Fruit fly (Drosophila melanogaster) whole organism, embryonic: ENCODE results near the gene CG7739.
A peak's percentile ranks its signal among the peaks of the same experiment; 100 is the strongest.

Experiments
- Abd-B ChIP-seq: fragments of 200-800 bp; sonication (Bioruptor generic); optimal IDR thresholded peaks from 2 replicates; lab custom pipeline; 2018; ENCODE audit warnings: missing biosample characterization, mild to moderate bottlenecking, missing genetic modification characterization, moderate library complexity
- B-H1 ChIP-seq: fragments of 200-800 bp; sonication (Bioruptor generic); IDR thresholded peaks from 3 replicates; pipeline ENCODE4 v1.3.6; 2022; ENCODE audit warnings: missing biosample characterization, missing genetic modification characterization
- C15 ChIP-seq: fragments of 200-800 bp; sonication (Bioruptor generic); IDR thresholded peaks from 3 replicates; pipeline ENCODE4 v1.3.6; 2022; ENCODE audit warnings: missing biosample characterization, missing genetic modification characterization
- CG11247 ChIP-seq: fragments of 200-800 bp; sonication (Bioruptor generic); IDR thresholded peaks from 2 replicates; pipeline ENCODE4 v1.3.6; 2022; ENCODE audit warnings: missing biosample characterization, missing genetic modification characterization
- CG11696 ChIP-seq: fragments of 200-800 bp; sonication (Bioruptor generic); IDR thresholded peaks from 2 replicates; pipeline ENCODE4 v1.3.6; 2022; ENCODE audit warnings: missing biosample characterization, missing genetic modification characterization
- CG12236 ChIP-seq: fragments of 200-800 bp; sonication (Bioruptor generic); optimal IDR thresholded peaks from 2 replicates; lab custom pipeline; 2016; ENCODE audit warnings: missing biosample characterization, missing genetic modification characterization
- CG13775 ChIP-seq: fragments of 200-800 bp; sonication (Bioruptor generic); optimal IDR thresholded peaks from 3 replicates; lab custom pipeline; 2017; ENCODE audit warnings: missing biosample characterization, mild to moderate bottlenecking, missing genetic modification characterization
- CG14050 ChIP-seq: fragments of 200-800 bp; sonication (Bioruptor generic); IDR thresholded peaks from 3 replicates; pipeline ENCODE4 v1.3.6; 2022; ENCODE audit warnings: missing biosample characterization, missing genetic modification characterization
- CG1647 ChIP-seq: fragments of 200-800 bp; sonication (Bioruptor generic); optimal IDR thresholded peaks from 3 replicates; lab custom pipeline; 2016; ENCODE audit warnings: missing biosample characterization, missing genetic modification characterization
- CG16813 ChIP-seq: fragments of 200-800 bp; sonication (Bioruptor generic); IDR thresholded peaks from 3 replicates; pipeline ENCODE4 v1.3.6; 2022; ENCODE audit warnings: missing biosample characterization, missing genetic modification characterization; ENCODE audit not compliant: partially characterized antibody
- CG17385 ChIP-seq: fragments of 200-800 bp; sonication (Bioruptor generic); optimal IDR thresholded peaks from 3 replicates; lab custom pipeline; 2018; ENCODE audit warnings: missing biosample characterization, mild to moderate bottlenecking, missing genetic modification characterization
- CG17912 ChIP-seq: fragments of 200-800 bp; sonication (Bioruptor generic); optimal IDR thresholded peaks from 2 replicates; lab custom pipeline; 2018; ENCODE audit warnings: missing biosample characterization, mild to moderate bottlenecking, missing genetic modification characterization
- CG1832 ChIP-seq: fragments of 200-800 bp; sonication (Bioruptor generic); optimal IDR thresholded peaks from 2 replicates; lab custom pipeline; 2017; ENCODE audit warnings: missing biosample characterization, mild to moderate bottlenecking, missing genetic modification characterization, inconsistent platforms
- CG18619 ChIP-seq: fragments of 200-800 bp; sonication (Bioruptor generic); optimal IDR thresholded peaks from 3 replicates; lab custom pipeline; 2017; ENCODE audit warnings: missing biosample characterization, mild to moderate bottlenecking, missing genetic modification characterization
- CG2120 ChIP-seq: fragments of 200-800 bp; sonication (Bioruptor generic); optimal IDR thresholded peaks from 3 replicates; lab custom pipeline; 2016; ENCODE audit warnings: missing biosample characterization, missing genetic modification characterization
- CG3838 ChIP-seq: fragments of 200-800 bp; sonication (Bioruptor generic); optimal IDR thresholded peaks from 3 replicates; lab custom pipeline; 2016; ENCODE audit warnings: missing biosample characterization, missing genetic modification characterization
- CG4404 ChIP-seq: fragments of 200-800 bp; sonication (Bioruptor generic); IDR thresholded peaks from 2 replicates; pipeline ENCODE4 v1.3.6; 2022; ENCODE audit warnings: missing biosample characterization, missing genetic modification characterization
- CG5180 ChIP-seq: fragments of 200-800 bp; sonication (Bioruptor generic); optimal IDR thresholded peaks from 3 replicates; lab custom pipeline; 2017; ENCODE audit warnings: missing biosample characterization, missing genetic modification characterization, mild to moderate bottlenecking, moderate library complexity, missing genetic modification reagents
- CG7372 ChIP-seq: fragments of 200-800 bp; sonication (Bioruptor generic); IDR thresholded peaks from 2 replicates; pipeline ENCODE4 v1.3.6; 2022; ENCODE audit warnings: missing biosample characterization, missing genetic modification characterization
- CG8290 ChIP-seq, 3 experiments: fragments of 200-800 bp; sonication (Bioruptor generic); optimal IDR thresholded peaks; 2 replicates each; lab custom pipeline; 2016 to 2019; ENCODE audit warnings: missing biosample characterization in 3 of 3, missing genetic modification characterization in 3 of 3, mild to moderate bottlenecking in 2 of 3, moderate library complexity in 1 of 3
- CG8388 ChIP-seq: fragments of 200-800 bp; sonication (Bioruptor generic); optimal IDR thresholded peaks from 2 replicates; lab custom pipeline; 2019; ENCODE audit warnings: missing biosample characterization, mild to moderate bottlenecking, missing genetic modification characterization, moderate library complexity
- CG9932 ChIP-seq: fragments of 200-800 bp; sonication (Bioruptor generic); IDR thresholded peaks from 2 replicates; pipeline ENCODE4 v1.3.6; 2022; ENCODE audit warnings: missing biosample characterization, missing genetic modification characterization
- Meics ChIP-seq: fragments of 200-800 bp; sonication (Bioruptor generic); optimal IDR thresholded peaks from 2 replicates; lab custom pipeline; 2017; ENCODE audit warnings: missing biosample characterization, mild to moderate bottlenecking, missing genetic modification characterization
- NC2β ChIP-seq: fragments of 200-800 bp; sonication (Bioruptor generic); optimal IDR thresholded peaks from 2 replicates; lab custom pipeline; 2016; ENCODE audit warnings: missing biosample characterization, missing genetic modification characterization
- Neu2 ChIP-seq: fragments of 200-800 bp; sonication (Bioruptor generic); optimal IDR thresholded peaks from 3 replicates; lab custom pipeline; 2016; ENCODE audit warnings: missing biosample characterization, missing genetic modification characterization, borderline replicate concordance
- Nf-YB ChIP-seq: fragments of 200-800 bp; sonication (Bioruptor generic); optimal IDR thresholded peaks from 3 replicates; lab custom pipeline; 2019; ENCODE audit warnings: missing biosample characterization, mild to moderate bottlenecking, missing genetic modification characterization, moderate library complexity
- Oaz ChIP-seq: fragments of 200-800 bp; sonication (Bioruptor generic); IDR thresholded peaks from 2 replicates; pipeline ENCODE4 v1.3.6; 2022; ENCODE audit warnings: missing biosample characterization, missing genetic modification characterization
- Sry-δ ChIP-seq: fragments of 200-800 bp; sonication (Bioruptor generic); optimal IDR thresholded peaks from 2 replicates; lab custom pipeline; 2016; ENCODE audit warnings: missing biosample characterization, missing genetic modification characterization
- Trl ChIP-seq, 3 experiments: fragments of >200 bp in 2 of 3; fragments of 200-800 bp in 1 of 3; sonication (Bioruptor generic) in 1 of 3; optimal IDR thresholded peaks; 2 replicates in 1 of 3; 3 replicates in 2 of 3; lab custom pipeline; 2016 to 2017; ENCODE audit warnings: missing biosample characterization in 1 of 3, missing genetic modification characterization in 1 of 3
- Xrp1 ChIP-seq: fragments of 200-800 bp; sonication (Bioruptor generic); IDR thresholded peaks from 2 replicates; pipeline ENCODE4 v1.3.6; 2022; ENCODE audit warnings: missing biosample characterization, missing genetic modification characterization
- ac ChIP-seq: fragments of 200-800 bp; sonication (Bioruptor generic); optimal IDR thresholded peaks from 3 replicates; lab custom pipeline; 2017; ENCODE audit warnings: missing biosample characterization, mild to moderate bottlenecking, missing genetic modification characterization
- az2 ChIP-seq: fragments of 200-800 bp; sonication (Bioruptor generic); optimal IDR thresholded peaks from 3 replicates; lab custom pipeline; 2016; ENCODE audit warnings: missing biosample characterization, missing genetic modification characterization
- bigmax ChIP-seq: fragments of 200-800 bp; sonication (Bioruptor generic); optimal IDR thresholded peaks from 2 replicates; lab custom pipeline; 2018; ENCODE audit warnings: missing biosample characterization, mild to moderate bottlenecking, missing genetic modification characterization
- bsh ChIP-seq, 2 experiments: fragments of 200-800 bp; sonication (Bioruptor generic); optimal IDR thresholded peaks; 2 replicates each; lab custom pipeline; 2017 to 2018; ENCODE audit warnings: mild to moderate bottlenecking in 2 of 2, missing biosample characterization in 2 of 2, missing genetic modification characterization in 2 of 2, moderate library complexity in 1 of 2
- chif ChIP-seq, 2 experiments: fragments of 200-800 bp; sonication (Bioruptor generic); optimal IDR thresholded peaks; 3 replicates each; lab custom pipeline; 2016; ENCODE audit warnings: missing biosample characterization in 2 of 2, missing genetic modification characterization in 2 of 2
- danr ChIP-seq: fragments of 200-800 bp; sonication (Bioruptor generic); IDR thresholded peaks from 2 replicates; pipeline ENCODE4 v1.3.6; 2022; ENCODE audit warnings: missing biosample characterization, missing genetic modification characterization
- disco-r ChIP-seq: fragments of 200-800 bp; sonication (Bioruptor generic); optimal IDR thresholded peaks from 2 replicates; lab custom pipeline; 2016; ENCODE audit warnings: missing biosample characterization, missing genetic modification characterization
- ewg ChIP-seq: fragments of 200-800 bp; sonication (Bioruptor generic); optimal IDR thresholded peaks from 3 replicates; lab custom pipeline; 2017; ENCODE audit warnings: mild to moderate bottlenecking, missing biosample characterization, missing genetic modification reagents, missing genetic modification characterization
- gfzf ChIP-seq: fragments of 200-800 bp; sonication (Bioruptor generic); optimal IDR thresholded peaks from 2 replicates; lab custom pipeline; 2016; ENCODE audit warnings: missing biosample characterization, mild to moderate bottlenecking, missing genetic modification characterization, moderate library complexity
- hb ChIP-seq: fragments of 200-800 bp; sonication (Bioruptor generic); IDR thresholded peaks from 3 replicates; pipeline ENCODE4 v1.3.6; 2022; ENCODE audit warnings: missing biosample characterization, missing genetic modification characterization; ENCODE audit not compliant: partially characterized antibody
- hbn ChIP-seq: fragments of 200-800 bp; sonication (Bioruptor generic); IDR thresholded peaks from 2 replicates; pipeline ENCODE4 v1.3.6; 2022; ENCODE audit warnings: missing biosample characterization, missing genetic modification characterization; ENCODE audit not compliant: partially characterized antibody
- oc ChIP-seq: fragments of 200-800 bp; sonication (Bioruptor generic); optimal IDR thresholded peaks from 2 replicates; lab custom pipeline; 2018; ENCODE audit warnings: missing biosample characterization, mild to moderate bottlenecking, missing genetic modification characterization, moderate library complexity
- pho ChIP-seq: fragments of 200-800 bp; sonication (Bioruptor generic); optimal IDR thresholded peaks from 2 replicates; lab custom pipeline; 2016; ENCODE audit warnings: missing biosample characterization, missing genetic modification characterization
- prd ChIP-seq, 3 experiments: fragments of >200 bp in 2 of 3; fragments of 200-800 bp in 1 of 3; sonication (Bioruptor generic) in 1 of 3; optimal IDR thresholded peaks in 2 of 3; IDR thresholded peaks in 1 of 3; 2 replicates in 2 of 3; 3 replicates in 1 of 3; pipeline versions ENCODE4 v1.3.6 to Lab custom; 2017 to 2022; ENCODE audit warnings: missing biosample characterization in 1 of 3, missing genetic modification characterization in 1 of 3
- pzg ChIP-seq: fragments of 200-800 bp; sonication (Bioruptor generic); optimal IDR thresholded peaks from 3 replicates; lab custom pipeline; 2018; ENCODE audit warnings: missing biosample characterization, mild to moderate bottlenecking, missing genetic modification characterization, moderate library complexity
- trh ChIP-seq: fragments of 200-800 bp; sonication (Bioruptor generic); optimal IDR thresholded peaks from 2 replicates; lab custom pipeline; 2016; ENCODE audit warnings: missing biosample characterization, missing genetic modification characterization

Gene CG7739

dm6 chr3L:15587445-15588381 is 24.8 kb upstream of the CG7739 start, which contains the start of gene CG7656 (continued):
- TF ChIP-seq az2 (GFP tag; lab: Kevin White, UChicago) (peak; percentile 41), CG7372 (peak; percentile 68), pho (GFP tag; lab: Kevin White, UChicago) (peak; percentile 76), CG2120 (peak; percentile 82), CG4404 (peak; percentile 15; the same call in 1 of the 2 replicates), bsh (GFP tag; optimal IDR thresholded peaks at IDR 0.05; lab: Kevin White, UChicago) (peak in 1 of 2 experiments; percentile 34), trh (GFP tag; lab: Kevin White, UChicago) (no peak), hb (0 out of 3 replicates have a peak, but pooled peaks have one; percentile 29), CG17912 (GFP tag; lab: Kevin White, UChicago) (peak; percentile 62), Sry-δ (GFP tag; lab: Kevin White, UChicago) (peak; percentile 42), Meics (no peak), hbn (no peak), Nf-YB (GFP tag; lab: Kevin White, UChicago) (no peak), chif (GFP tag; optimal IDR thresholded peaks at IDR 0.05; lab: Kevin White, UChicago) (peak in 1 of 2 experiments; percentile 80), danr (GFP tag; lab: Robert Waterston, UW) (0 out of 2 replicates have a peak, but pooled peaks have one; percentile 12), Abd-B (GFP tag; lab: Kevin White, UChicago) (peak; percentile 7), CG3838 (GFP tag; lab: Kevin White, UChicago) (peak; percentile 85), CG11247 (GFP tag; lab: Robert Waterston, UW) (peak; percentile 74), Neu2 (GFP tag; lab: Kevin White, UChicago) (no peak), prd (optimal IDR thresholded peaks at IDR 0.05; lab: Kevin White, UChicago) (no peak), prd (GFP tag; IDR thresholded peaks at IDR 0.05; lab: Robert Waterston, UW) (peak; percentile 82), CG5180 (peak; percentile 18), CG9932 (GFP tag; lab: Robert Waterston, UW) (peak; percentile 86), gfzf (no peak), CG12236 (GFP tag; lab: Kevin White, UChicago) (peak; percentile 37), ewg (GFP tag; lab: Kevin White, UChicago) (peak; percentile 95), NC2β (GFP tag; lab: Kevin White, UChicago) (peak; percentile 72), CG8388 (GFP tag; lab: Kevin White, UChicago) (no peak), pzg (GFP tag; lab: Kevin White, UChicago) (peak; percentile 79), Xrp1 (GFP tag; lab: Robert Waterston, UW) (peak; percentile 61; the same call in 1 of the 2 replicates), ac (GFP tag; lab: Kevin White, UChicago) (no peak), CG1647 (GFP tag; lab: Kevin White, UChicago) (peak; percentile 80), CG17385 (GFP tag; lab: Kevin White, UChicago) (peak; percentile 27), B-H1 (GFP tag; lab: Robert Waterston, UW) (peak; percentile 49; the same call in 2 of the 3 replicates), CG13775 (GFP tag; lab: Kevin White, UChicago) (peak; percentile 45), Trl (optimal IDR thresholded peaks at IDR 0.05; lab: Kevin White, UChicago) (peak in 1 of 2 experiments; percentile 57), Trl (GFP tag; optimal IDR thresholded peaks at IDR 0.05; lab: Kevin White, UChicago) (peak; percentile 93), CG16813 (GFP tag; lab: Robert Waterston, UW) (no peak), disco-r (GFP tag; lab: Kevin White, UChicago) (no peak), Oaz (GFP tag; lab: Robert Waterston, UW) (no peak), oc (tag; lab: Kevin White, UChicago) (no peak), C15 (GFP tag; lab: Robert Waterston, UW) (no peak), CG18619 (GFP tag; lab: Kevin White, UChicago) (no peak), CG8290 (GFP tag; optimal IDR thresholded peaks at IDR 0.05; lab: Kevin White, UChicago) (peak; percentile 47), CG8290 (tag; optimal IDR thresholded peaks at IDR 0.05; lab: Kevin White, UChicago) (peak; percentile 43 to 95), bigmax (GFP tag; lab: Kevin White, UChicago) (no peak), CG1832 (GFP tag; lab: Kevin White, UChicago) (no peak), CG11696 (GFP tag; lab: Robert Waterston, UW) (peak; percentile 94), CG14050 (GFP tag; lab: Robert Waterston, UW) (peak; percentile 25; the same call in 2 of the 3 replicates)
